Worm (Caenorhabditis elegans): ENCODE measurements around the gene F09C8.2.
A peak's percentile ranks its signal among the peaks of the same experiment; 100 is the strongest.

Gene F09C8.2

DNA sequence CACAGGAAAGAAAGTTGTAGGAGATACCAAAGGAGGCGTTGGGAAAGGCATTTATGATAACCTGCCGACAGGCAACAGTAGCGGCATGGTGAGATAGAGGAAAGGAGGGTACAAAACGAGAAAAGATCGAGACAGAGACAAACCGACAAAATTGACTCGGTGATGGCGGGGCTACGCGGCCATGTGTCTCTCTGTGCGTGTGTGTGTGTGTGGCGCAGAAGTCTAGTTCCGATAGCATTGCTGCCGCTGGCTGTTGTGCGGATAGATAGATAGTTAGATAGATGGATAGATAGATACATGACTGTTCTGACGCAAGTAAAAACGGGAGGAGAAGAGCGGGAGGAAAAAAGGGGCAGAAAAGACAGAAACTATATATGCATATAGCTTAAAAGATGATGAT is 10.1 kb upstream of the F09C8.2 start:
- TF ChIP-seq nhr-80 (tag; optimal IDR thresholded peaks at IDR 0.05) (peak; percentile 43), rpc-1 (optimal IDR thresholded peaks at IDR 0.05) (no peak), rpc-1 (tag; optimal IDR thresholded peaks at IDR 0.05) (no peak), dox-1 (GFP tag; IDR thresholded peaks at IDR 0.05) (no peak), lin-26 (GFP tag; IDR thresholded peaks at IDR 0.05) (no peak), zfh-2 (GFP tag; conservative IDR thresholded peaks at IDR 0.05) (peak; percentile 51), F57A8.1 (GFP tag; optimal IDR thresholded peaks at IDR 0.05) (no peak), mcd-1 (GFP tag; IDR thresholded peaks at IDR 0.05) (0 out of 2 replicates have a peak, but pooled peaks have one; percentile 10), hlh-12 (tag; optimal IDR thresholded peaks at IDR 0.05) (no peak), B0019.2 (GFP tag; conservative IDR thresholded peaks at IDR 0.05) (no peak), hsf-1 (GFP tag; IDR thresholded peaks at IDR 0.05) (no peak), hlh-26 (GFP tag; conservative IDR thresholded peaks at IDR 0.05) (no peak), ceh-40 (GFP tag; IDR thresholded peaks at IDR 0.05) (no peak), bed-1 (GFP tag; IDR thresholded peaks at IDR 0.05) (no peak), ztf-18 (tag; optimal IDR thresholded peaks at IDR 0.05) (no peak), rcor-1 (GFP tag; IDR thresholded peaks at IDR 0.05) (no peak), unc-62 (GFP tag; optimal IDR thresholded peaks at IDR 0.05) (no peak), ztf-6 (GFP tag; IDR thresholded peaks at IDR 0.05) (no peak), athp-1 (tag; optimal IDR thresholded peaks at IDR 0.05) (no peak), F52B5.7 (tag; optimal IDR thresholded peaks at IDR 0.05) (no peak), Y53G8AR.9 (GFP tag; conservative IDR thresholded peaks at IDR 0.05) (no peak), cebp-1 (GFP tag; IDR thresholded peaks at IDR 0.05) (no peak), cebp-1 (tag; optimal IDR thresholded peaks at IDR 0.05) (peak; percentile 10), chd-7 (tag; optimal IDR thresholded peaks at IDR 0.05) (no peak), snpc-4 (GFP tag; optimal IDR thresholded peaks at IDR 0.05) (no peak), snpc-4 (tag; optimal IDR thresholded peaks at IDR 0.05) (no peak), F49E8.2 (tag; optimal IDR thresholded peaks at IDR 0.05; ENCODE audit: insufficient read depth) (no peak), attf-6 (GFP tag; IDR thresholded peaks at IDR 0.05) (no peak)

ce11 chrX:16155216-16155991 is 8.6 kb upstream of the F09C8.2 start:
- TF ChIP-seq madf-6 (GFP tag; IDR thresholded peaks at IDR 0.05) (no peak), F55B11.4 (tag; optimal IDR thresholded peaks at IDR 0.05; ENCODE audit: borderline replicate concordance, insufficient read depth) (no peak), lsy-27 (tag; optimal IDR thresholded peaks at IDR 0.05; ENCODE audit: borderline replicate concordance, insufficient read depth) (no peak), him-1 (tag; optimal IDR thresholded peaks at IDR 0.05) (no peak), snpc-1.1 (tag; optimal IDR thresholded peaks at IDR 0.05; ENCODE audit: insufficient read depth) (no peak), zfh-2 (GFP tag; conservative IDR thresholded peaks at IDR 0.05) (peak; percentile 67), cebp-2 (GFP tag; IDR thresholded peaks at IDR 0.05) (peak; percentile 16; the same call in 1 of the 2 replicates), egl-44 (GFP tag; IDR thresholded peaks at IDR 0.05) (no peak)

- TF ChIP-seq nhr-27 (tag; optimal IDR thresholded peaks at IDR 0.05) = no peak
- TF ChIP-seq nhr-80 (tag; optimal IDR thresholded peaks at IDR 0.05) = peak; percentile 65
- TF ChIP-seq cebp-1 (GFP tag; IDR thresholded peaks at IDR 0.05) = no peak
- TF ChIP-seq cebp-1 (tag; optimal IDR thresholded peaks at IDR 0.05) = no peak
- TF ChIP-seq C06A6.2 (GFP tag; conservative IDR thresholded peaks at IDR 0.05) = no peak
- no peak for TF ChIP-seq hlh-12 (tag; optimal IDR thresholded peaks at IDR 0.05)
- TF ChIP-seq aptf-3 (GFP tag; IDR thresholded peaks at IDR 0.05) = no peak
- no peak for TF ChIP-seq tbp1 (GFP tag; optimal IDR thresholded peaks at IDR 0.05)
- TF ChIP-seq let-607 (tag; optimal IDR thresholded peaks at IDR 0.05) = peak; percentile 55 to 64
- TF ChIP-seq B0019.2 (GFP tag; conservative IDR thresholded peaks at IDR 0.05) = no peak
- TF ChIP-seq D2030.7 (GFP tag; IDR thresholded peaks at IDR 0.05) = no peak
- TF ChIP-seq hmg-1.2 (GFP tag; IDR thresholded peaks at IDR 0.05) = no peak
- no peak for TF ChIP-seq xnd-1 (tag; optimal IDR thresholded peaks at IDR 0.05)
These were observed 6.9 kb upstream of the F09C8.2 start for ce11 chrX:16153744-16154143.

Data from whole organism, young adult.